Worm (Caenorhabditis elegans) whole organism, L4 larva: ENCODE results near the gene clec-207.

Experiments
- egl-27 ChIP-seq: sonication (generic microtip); optimal IDR thresholded peaks from 3 replicates; lab custom pipeline; 2017; ENCODE audit warnings: missing biosample characterization, missing genetic modification reagents, missing genetic modification characterization
- lin-29 ChIP-seq: fragments of 200-800 bp; sonication (Bioruptor generic); IDR thresholded peaks from 2 replicates; pipeline ENCODE4 v1.3.6; 2022; ENCODE audit warnings: missing genetic modification reagents, missing genetic modification characterization, missing compliant biosample characterization
- lin-39 ChIP-seq: fragments of 150-350 bp; optimal IDR thresholded peaks from 2 replicates; lab custom pipeline; 2014; ENCODE audit warnings: missing biosample characterization, missing genetic modification reagents, missing genetic modification characterization
- nhr-11 ChIP-seq: fragments of 150-350 bp; optimal IDR thresholded peaks from 2 replicates; lab custom pipeline; 2014; ENCODE audit warnings: missing biosample characterization, missing genetic modification characterization
- nhr-237 ChIP-seq: sonication (generic microtip); optimal IDR thresholded peaks from 2 replicates; lab custom pipeline; 2017; ENCODE audit warnings: missing biosample characterization, missing genetic modification characterization
- unc-39 ChIP-seq: sonication (generic microtip); optimal IDR thresholded peaks from 2 replicates; lab custom pipeline; 2017; ENCODE audit warnings: missing biosample characterization, missing genetic modification characterization

DNA sequence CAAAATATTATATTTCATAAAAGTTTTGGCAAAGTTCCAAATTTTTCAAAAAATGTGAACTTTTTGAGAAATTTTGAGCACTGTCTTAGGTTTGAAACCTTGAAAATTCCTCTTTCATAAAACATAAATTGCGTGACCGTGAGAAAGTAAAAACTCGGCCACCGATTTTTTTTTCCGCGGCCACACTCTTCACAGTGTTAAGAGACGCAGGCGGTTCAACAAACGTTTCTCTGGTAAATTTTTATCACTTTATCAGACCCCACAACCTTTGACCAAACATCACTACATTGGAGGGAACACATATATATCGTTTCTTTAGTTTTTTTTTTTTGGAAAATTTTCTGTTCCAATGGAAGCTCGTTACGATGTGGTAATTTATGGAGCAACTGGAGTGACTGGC is 26.6 kb downstream of the clec-207 start, which contains the start of gene F22F7.2:
- no peak for TF ChIP-seq lin-29 (GFP tag; lab: Robert Waterston, UW)
- no peak for TF ChIP-seq unc-39 (tag; lab: Kevin White, UChicago)
- TF ChIP-seq nhr-11 (tag; lab: Kevin White, UChicago), result no peak
- TF ChIP-seq egl-27 (tag; lab: Kevin White, UChicago), result no peak
- TF ChIP-seq nhr-237 (tag; lab: Kevin White, UChicago), result no peak
- TF ChIP-seq lin-39 (tag; lab: Kevin White, UChicago), result no peak
